Worm (Caenorhabditis elegans) whole organism, mixed stage, embryonic: ENCODE data around the gene ZK896.1.
A peak's percentile ranks its signal among the peaks of the same experiment; 100 is the strongest.

Source experiments
- M03D4.4 ChIP-seq: sonication (generic microtip); optimal IDR thresholded peaks from 2 replicates; lab custom pipeline; 2017; ENCODE audit warnings: mild to moderate bottlenecking, missing genetic modification characterization, missing compliant biosample characterization
- bed-3 ChIP-seq: fragments of 200-800 bp; sonication (Bioruptor generic); optimal IDR thresholded peaks from 3 replicates; lab custom pipeline; 2018; ENCODE audit warnings: mild to moderate bottlenecking, missing genetic modification characterization, moderate library complexity, missing compliant biosample characterization
- blmp-1 ChIP-seq: fragments of 150-350 bp; optimal IDR thresholded peaks from 2 replicates; lab custom pipeline; 2014; ENCODE audit warnings: missing biosample characterization, missing genetic modification characterization
- ceh-43 ChIP-seq: fragments of 200-800 bp; sonication (Bioruptor generic); optimal IDR thresholded peaks from 2 replicates; lab custom pipeline; 2018; ENCODE audit warnings: mild to moderate bottlenecking, missing genetic modification characterization, moderate library complexity, missing compliant biosample characterization
- ceh-83 ChIP-seq: fragments of 200-800 bp; sonication (Bioruptor generic); optimal IDR thresholded peaks from 2 replicates; lab custom pipeline; 2018; ENCODE audit warnings: mild to moderate bottlenecking, missing genetic modification characterization, missing compliant biosample characterization
- cnd-1 ChIP-seq: fragments of 200-800 bp; sonication (Bioruptor generic); optimal IDR thresholded peaks from 2 replicates; lab custom pipeline; 2018; ENCODE audit warnings: mild to moderate bottlenecking, missing genetic modification characterization, missing compliant biosample characterization
- drap-1 ChIP-seq: fragments of 200-800 bp; sonication (Bioruptor generic); optimal IDR thresholded peaks from 3 replicates; lab custom pipeline; 2018; ENCODE audit warnings: mild to moderate bottlenecking, missing genetic modification characterization, missing compliant biosample characterization
- elt-1 ChIP-seq: sonication (generic microtip); optimal IDR thresholded peaks from 2 replicates; lab custom pipeline; 2017; ENCODE audit warnings: missing genetic modification characterization, mild to moderate bottlenecking, missing compliant biosample characterization, antibody characterized with exemption, moderate library complexity, borderline replicate concordance; ENCODE audit not compliant: insufficient read depth
- elt-3 ChIP-seq: fragments of 150-350 bp; optimal IDR thresholded peaks from 2 replicates; lab custom pipeline; 2014; ENCODE audit warnings: missing biosample characterization, missing genetic modification characterization
- flh-1 ChIP-seq: fragments of 200-800 bp; sonication (Bioruptor generic); optimal IDR thresholded peaks from 2 replicates; lab custom pipeline; 2018; ENCODE audit warnings: mild to moderate bottlenecking, missing genetic modification characterization, moderate library complexity, missing compliant biosample characterization
- ham-2 ChIP-seq: fragments of 200-800 bp; sonication (Bioruptor generic); optimal IDR thresholded peaks from 2 replicates; lab custom pipeline; 2018; ENCODE audit warnings: mild to moderate bottlenecking, missing genetic modification characterization, missing compliant biosample characterization
- hlh-1 ChIP-seq: fragments of 150-350 bp; optimal IDR thresholded peaks from 2 replicates; lab custom pipeline; 2014; ENCODE audit warnings: missing biosample characterization, missing genetic modification reagents, missing genetic modification characterization
- lin-13 ChIP-seq: fragments of 150-350 bp; optimal IDR thresholded peaks from 2 replicates; lab custom pipeline; 2014; ENCODE audit warnings: missing biosample characterization, missing genetic modification characterization
- lin-32 ChIP-seq: fragments of 200-800 bp; sonication (Bioruptor generic); optimal IDR thresholded peaks from 2 replicates; lab custom pipeline; 2018; ENCODE audit warnings: mild to moderate bottlenecking, missing genetic modification characterization, missing compliant biosample characterization
- lsy-2 ChIP-seq: fragments of 150-350 bp; optimal IDR thresholded peaks from 2 replicates; lab custom pipeline; 2014; ENCODE audit warnings: missing biosample characterization, missing genetic modification characterization
- mab-5 ChIP-seq: fragments of 150-350 bp; optimal IDR thresholded peaks from 2 replicates; lab custom pipeline; 2014; ENCODE audit warnings: missing biosample characterization, missing genetic modification characterization
- mep-1 ChIP-seq: fragments of 150-350 bp; optimal IDR thresholded peaks from 2 replicates; lab custom pipeline; 2017; ENCODE audit warnings: missing biosample characterization, missing genetic modification reagents, missing genetic modification characterization, inconsistent platforms
- nhr-12 ChIP-seq: fragments of 150-350 bp; optimal IDR thresholded peaks from 2 replicates; lab custom pipeline; 2014; ENCODE audit warnings: missing biosample characterization, missing genetic modification characterization
- nhr-2 ChIP-seq: fragments of 150-350 bp; optimal IDR thresholded peaks from 2 replicates; lab custom pipeline; 2014; ENCODE audit warnings: missing biosample characterization, missing genetic modification characterization
- nhr-28 ChIP-seq: fragments of 150-350 bp; optimal IDR thresholded peaks from 2 replicates; lab custom pipeline; 2014; ENCODE audit warnings: missing biosample characterization, missing genetic modification characterization
- nhr-76 ChIP-seq: sonication (generic microtip); optimal IDR thresholded peaks from 2 replicates; lab custom pipeline; 2017; ENCODE audit warnings: missing biosample characterization, missing genetic modification characterization
- pha-4 ChIP-seq: fragments of 150-350 bp; optimal IDR thresholded peaks from 2 replicates; lab custom pipeline; 2018; ENCODE audit warnings: missing biosample characterization, missing genetic modification reagents, missing genetic modification characterization
- sem-2 ChIP-seq: fragments of 200-800 bp; sonication (Bioruptor generic); optimal IDR thresholded peaks from 2 replicates; lab custom pipeline; 2018; ENCODE audit warnings: mild to moderate bottlenecking, missing genetic modification characterization, missing compliant biosample characterization
- sptf-1 ChIP-seq: sonication (generic microtip); optimal IDR thresholded peaks from 2 replicates; lab custom pipeline; 2017; ENCODE audit warnings: mild to moderate bottlenecking, missing genetic modification characterization, moderate library complexity, missing compliant biosample characterization
- tbx-8 ChIP-seq: fragments of 200-800 bp; sonication (Bioruptor generic); optimal IDR thresholded peaks from 2 replicates; lab custom pipeline; 2018; ENCODE audit warnings: mild to moderate bottlenecking, missing genetic modification characterization, moderate library complexity, missing compliant biosample characterization
- unc-120 ChIP-seq: sonication (generic microtip); optimal IDR thresholded peaks from 2 replicates; lab custom pipeline; 2017; ENCODE audit warnings: missing genetic modification characterization, missing compliant biosample characterization; ENCODE audit not compliant: poor library complexity, severe bottlenecking
- unc-62 ChIP-seq: fragments of 150-350 bp; optimal IDR thresholded peaks from 2 replicates; lab custom pipeline; 2014; ENCODE audit warnings: missing biosample characterization, missing genetic modification reagents, missing genetic modification characterization
- zip-8 ChIP-seq: fragments of 150-350 bp; optimal IDR thresholded peaks from 2 replicates; lab custom pipeline; 2014; ENCODE audit warnings: missing biosample characterization, missing genetic modification characterization
- ztf-11 ChIP-seq: fragments of 150-350 bp; optimal IDR thresholded peaks from 2 replicates; lab custom pipeline; 2014; ENCODE audit warnings: missing biosample characterization, missing genetic modification characterization

ZK896.1 gene

DNA sequence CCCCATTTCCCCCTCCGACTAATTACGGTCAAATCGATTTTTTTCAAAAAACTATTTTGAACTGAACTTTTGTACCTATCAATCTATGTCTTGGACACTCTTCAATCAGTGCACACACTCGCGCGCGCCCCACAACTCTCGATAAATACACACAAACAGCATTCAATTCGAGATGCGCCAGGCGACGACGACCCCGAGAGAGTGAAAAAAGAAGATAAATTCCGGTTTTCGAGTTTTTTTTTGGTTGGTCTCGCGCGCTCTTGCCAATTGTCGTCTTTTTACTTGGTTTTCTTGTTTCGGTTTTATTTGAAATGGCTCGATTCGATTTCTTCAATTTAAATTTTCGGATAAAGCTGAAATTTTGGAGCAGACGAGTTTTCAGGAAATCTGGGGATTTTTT lies 34.8 kb downstream of the ZK896.1 start:
- TF ChIP-seq cnd-1 = no peak
- TF ChIP-seq flh-1 (GFP tag; lab: Kevin White, UChicago) = no peak
- TF ChIP-seq blmp-1 (tag; lab: Kevin White, UChicago) = no peak
- no peak for TF ChIP-seq pha-4 (tag; lab: Kevin White, UChicago)
- TF ChIP-seq drap-1 (GFP tag; lab: Kevin White, UChicago) = no peak
- TF ChIP-seq lin-13 (tag; lab: Kevin White, UChicago) = no peak
- TF ChIP-seq sptf-1 (tag; lab: Kevin White, UChicago) = no peak
- TF ChIP-seq nhr-2 = no peak
- no peak for TF ChIP-seq bed-3 (GFP tag; lab: Kevin White, UChicago)
- TF ChIP-seq tbx-8 (GFP tag; lab: Kevin White, UChicago) = no peak
- no peak for TF ChIP-seq unc-120
- TF ChIP-seq ceh-43 (GFP tag; lab: Kevin White, UChicago) = no peak

DNA sequence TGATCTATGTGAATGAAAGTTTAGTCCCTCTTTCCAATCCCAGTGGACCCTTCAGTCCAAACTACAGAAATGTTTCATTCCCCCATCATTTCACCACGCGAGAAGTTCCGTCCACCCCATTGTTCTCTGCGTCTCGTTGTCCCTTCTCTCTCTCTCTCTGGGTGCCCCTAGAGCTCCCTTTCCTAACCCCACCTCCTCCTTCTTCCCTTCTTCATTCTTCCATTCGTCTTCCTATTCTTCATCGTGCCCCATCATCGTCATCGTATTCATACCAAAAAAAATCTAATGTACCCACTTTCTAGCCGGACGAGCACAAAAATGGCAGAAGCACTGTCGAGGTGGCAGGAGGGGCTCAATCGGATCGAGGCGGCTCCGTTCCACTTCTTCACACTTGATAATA lies 39.0 kb downstream of the ZK896.1 start, which contains the start of gene M02B1.3:
TSS of gene M02B1.3 (plus strand) at position 301 of the 400 bp plus-strand sequence.
- TF ChIP-seq drap-1 (GFP tag; lab: Kevin White, UChicago) (no peak), nhr-76 (tag; lab: Kevin White, UChicago) (no peak), cnd-1 (no peak), bed-3 (GFP tag; lab: Kevin White, UChicago) (no peak), lsy-2 (tag; lab: Kevin White, UChicago) (no peak), lin-13 (tag; lab: Kevin White, UChicago) (no peak), mab-5 (tag; lab: Kevin White, UChicago) (no peak), ham-2 (GFP tag; lab: Kevin White, UChicago) (no peak), mep-1 (tag; lab: Kevin White, UChicago) (no peak)

- TF ChIP-seq lin-32 (GFP tag; lab: Kevin White, UChicago) = no peak
- TF ChIP-seq nhr-12 (tag; lab: Kevin White, UChicago) = no peak
- TF ChIP-seq elt-3 = no peak
- no peak for TF ChIP-seq lsy-2 (tag; lab: Kevin White, UChicago)
- no peak for TF ChIP-seq sptf-1 (tag; lab: Kevin White, UChicago)
- TF ChIP-seq flh-1 (GFP tag; lab: Kevin White, UChicago) = no peak
- no peak for TF ChIP-seq ztf-11 (tag; lab: Kevin White, UChicago)
- TF ChIP-seq ham-2 (GFP tag; lab: Kevin White, UChicago) = no peak
- TF ChIP-seq nhr-2 = no peak
- no peak for TF ChIP-seq sem-2
- no peak for TF ChIP-seq ceh-83
- TF ChIP-seq mab-5 (tag; lab: Kevin White, UChicago) = no peak
- TF ChIP-seq nhr-76 (tag; lab: Kevin White, UChicago) = no peak
- TF ChIP-seq M03D4.4 (tag; lab: Kevin White, UChicago) = no peak
- TF ChIP-seq ceh-43 (GFP tag; lab: Kevin White, UChicago) = no peak
- TF ChIP-seq nhr-28 (tag; lab: Kevin White, UChicago) = no peak
- TF ChIP-seq zip-8 (tag; lab: Kevin White, UChicago) = no peak
- TF ChIP-seq lin-13 (tag; lab: Kevin White, UChicago) = no peak
These were observed 39.8 kb downstream of the ZK896.1 start for ce11 chrIV:12835363-12835762.

- peak; percentile 3 for TF ChIP-seq lsy-2 (tag; lab: Kevin White, UChicago)
- TF ChIP-seq ham-2 (GFP tag; lab: Kevin White, UChicago) = no peak
- TF ChIP-seq elt-1 (tag; lab: Kevin White, UChicago) = no peak
- TF ChIP-seq, all 35 proteins: peak for 1
These were observed 40.8 kb downstream of the ZK896.1 start for ce11 chrIV:12834417-12834731.

DNA sequence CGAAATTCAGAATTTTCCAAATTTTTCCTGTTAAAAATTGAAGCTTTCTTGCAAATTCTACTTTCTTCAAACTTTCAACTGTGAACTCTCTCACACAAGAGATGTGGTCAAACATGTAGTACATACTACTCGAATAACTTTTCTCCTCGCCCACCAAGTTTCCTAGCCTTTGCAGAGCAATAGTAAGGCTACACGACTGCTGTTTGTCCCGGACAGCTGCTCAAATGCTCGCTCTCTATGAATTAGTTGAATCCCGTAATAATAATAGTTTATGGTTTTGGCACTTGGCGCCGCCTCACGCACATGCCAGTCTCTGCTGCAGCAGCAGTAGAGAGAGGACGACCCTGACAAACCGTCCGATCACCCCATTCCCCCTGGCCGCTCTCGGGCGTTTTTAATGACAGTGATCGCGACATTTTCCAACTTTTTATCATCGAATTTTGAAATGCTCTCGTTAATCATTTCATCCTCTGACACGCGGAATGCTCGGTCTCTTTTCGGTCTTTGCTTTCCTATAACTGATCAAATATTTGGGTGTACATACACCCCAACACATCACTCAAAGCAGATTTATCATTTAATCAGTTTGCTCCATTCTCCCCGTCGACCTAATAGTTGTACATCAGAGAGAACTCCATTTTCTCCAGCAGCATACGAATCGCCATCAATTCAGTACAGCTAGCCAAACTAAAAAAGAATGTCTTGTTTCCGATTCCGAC lies 41.3 kb downstream of the ZK896.1 start:
- TF ChIP-seq pha-4 (tag; lab: Kevin White, UChicago) (no peak), unc-62 (GFP tag; lab: Kevin White, UChicago) (no peak), lin-32 (GFP tag; lab: Kevin White, UChicago) (no peak), M03D4.4 (tag; lab: Kevin White, UChicago) (no peak), bed-3 (GFP tag; lab: Kevin White, UChicago) (no peak), hlh-1 (tag; lab: Kevin White, UChicago) (peak; percentile 92)
